Worm (Caenorhabditis elegans): ENCODE results near the gene K07H8.8.

ce11 chrIV:8283214-8283613 lies 15.0 kb upstream of the K07H8.8 start:
- no peak for TF ChIP-seq snpc-4 (GFP tag; optimal IDR thresholded peaks at IDR 0.05)
- TF ChIP-seq snpc-4 (tag; optimal IDR thresholded peaks at IDR 0.05), result no peak
- TF ChIP-seq athp-1 (tag; optimal IDR thresholded peaks at IDR 0.05), result no peak
- TF ChIP-seq unc-130 (GFP tag; optimal IDR thresholded peaks at IDR 0.05), result no peak
- TF ChIP-seq Y95B8A.8 (GFP tag; IDR thresholded peaks at IDR 0.05), result no peak
- no peak for TF ChIP-seq hmg-1.2 (GFP tag; IDR thresholded peaks at IDR 0.05)
- TF ChIP-seq hsf-1 (GFP tag; IDR thresholded peaks at IDR 0.05), result no peak
- no peak for TF ChIP-seq nhr-90 (tag; optimal IDR thresholded peaks at IDR 0.05)
- no peak for TF ChIP-seq snpc-1.1 (tag; optimal IDR thresholded peaks at IDR 0.05; ENCODE audit: insufficient read depth)
- TF ChIP-seq ztf-28 (GFP tag; IDR thresholded peaks at IDR 0.05), result no peak
- no peak for TF ChIP-seq F37B4.10 (GFP tag; IDR thresholded peaks at IDR 0.05)
- no peak for TF ChIP-seq B0336.3 (GFP tag; IDR thresholded peaks at IDR 0.05)
